Fruit fly (Drosophila melanogaster) whole organism, prepupa: ENCODE results near the gene for.

Experiments used
- Blimp-1 ChIP-seq: fragments of 200-800 bp; sonication (Bioruptor generic); optimal IDR thresholded peaks from 3 replicates; lab custom pipeline; 2017; ENCODE audit warnings: missing biosample characterization, missing genetic modification characterization, mild to moderate bottlenecking, moderate library complexity, missing genetic modification reagents
- CG10669 ChIP-seq: fragments of 200-800 bp; sonication (Bioruptor generic); optimal IDR thresholded peaks from 3 replicates; lab custom pipeline; 2018; ENCODE audit warnings: missing biosample characterization, mild to moderate bottlenecking, missing genetic modification characterization, moderate library complexity
- CG11294 ChIP-seq: fragments of 200-800 bp; sonication (Bioruptor generic); IDR thresholded peaks from 2 replicates; pipeline ENCODE4 v1.3.6; 2022; ENCODE audit warnings: missing biosample characterization, missing genetic modification characterization
- CG11762 ChIP-seq: fragments of 200-800 bp; sonication (Bioruptor generic); optimal IDR thresholded peaks from 3 replicates; lab custom pipeline; 2016; ENCODE audit warnings: missing biosample characterization, missing genetic modification characterization; ENCODE audit not compliant: insufficient read depth
- CG11902 ChIP-seq: fragments of 200-800 bp; sonication (Bioruptor generic); optimal IDR thresholded peaks from 3 replicates; lab custom pipeline; 2016; ENCODE audit warnings: missing biosample characterization, missing genetic modification characterization
- CG15336 ChIP-seq: fragments of 200-800 bp; sonication (Bioruptor generic); IDR thresholded peaks from 2 replicates; pipeline ENCODE4 v1.3.6; 2022; ENCODE audit warnings: missing biosample characterization, missing genetic modification characterization
- CG1621 ChIP-seq: fragments of 200-800 bp; sonication (Bioruptor generic); optimal IDR thresholded peaks from 3 replicates; lab custom pipeline; 2018; ENCODE audit warnings: missing biosample characterization, mild to moderate bottlenecking, missing genetic modification characterization
- CG34406 ChIP-seq: fragments of 200-800 bp; sonication (Bioruptor generic); optimal IDR thresholded peaks from 3 replicates; lab custom pipeline; 2016; ENCODE audit warnings: missing biosample characterization, missing genetic modification characterization
- CG6163 ChIP-seq: fragments of 200-800 bp; sonication (Bioruptor generic); IDR thresholded peaks from 3 replicates; pipeline ENCODE4 v1.3.6; 2022; ENCODE audit warnings: missing biosample characterization, missing genetic modification characterization
- CG6792 ChIP-seq: fragments of 200-800 bp; sonication (Bioruptor generic); optimal IDR thresholded peaks from 3 replicates; lab custom pipeline; 2016; ENCODE audit warnings: missing biosample characterization, missing genetic modification characterization
- CG6854 ChIP-seq: fragments of 200-800 bp; sonication (Bioruptor generic); optimal IDR thresholded peaks from 2 replicates; lab custom pipeline; 2017; ENCODE audit warnings: missing biosample characterization, mild to moderate bottlenecking, missing genetic modification characterization
- CG7368 ChIP-seq: fragments of 200-800 bp; sonication (Bioruptor generic); optimal IDR thresholded peaks from 3 replicates; lab custom pipeline; 2016; ENCODE audit warnings: missing biosample characterization, missing genetic modification characterization
- CG8119 ChIP-seq: fragments of 200-800 bp; sonication (Bioruptor generic); IDR thresholded peaks from 3 replicates; pipeline ENCODE4 v1.3.6; 2022; ENCODE audit warnings: missing biosample characterization, missing genetic modification characterization
- CG8319 ChIP-seq: fragments of 200-800 bp; sonication (Bioruptor generic); optimal IDR thresholded peaks from 3 replicates; lab custom pipeline; 2016; ENCODE audit warnings: missing biosample characterization, missing genetic modification characterization
- CG8632 ChIP-seq: fragments of 200-800 bp; sonication (Bioruptor generic); optimal IDR thresholded peaks from 3 replicates; lab custom pipeline; 2016; ENCODE audit warnings: missing biosample characterization, missing genetic modification characterization
- CG9139 ChIP-seq: fragments of 200-800 bp; sonication (Bioruptor generic); optimal IDR thresholded peaks from 3 replicates; lab custom pipeline; 2017; ENCODE audit warnings: missing biosample characterization, mild to moderate bottlenecking, missing genetic modification characterization
- Eip78C ChIP-seq: fragments of 200-800 bp; sonication (Bioruptor generic); peaks from one replicate; lab custom pipeline; 2016; ENCODE audit warnings: missing biosample characterization, missing genetic modification characterization
- Eip93F ChIP-seq: fragments of 200-800 bp; sonication (Bioruptor generic); optimal IDR thresholded peaks from 2 replicates; lab custom pipeline; 2016; ENCODE audit warnings: missing biosample characterization, mild to moderate bottlenecking, missing genetic modification characterization
- Ets21C ChIP-seq: fragments of 200-800 bp; sonication (Bioruptor generic); optimal IDR thresholded peaks from 3 replicates; lab custom pipeline; 2016; ENCODE audit warnings: missing biosample characterization, missing genetic modification characterization
- Ets96B ChIP-seq: fragments of 200-800 bp; optimal IDR thresholded peaks from 2 replicates; lab custom pipeline; 2019; ENCODE audit warnings: missing biosample characterization, mild to moderate bottlenecking, missing genetic modification characterization, moderate library complexity
- Gug ChIP-seq: fragments of 200-800 bp; sonication (Bioruptor generic); IDR thresholded peaks from 2 replicates; pipeline ENCODE4 v1.3.6; 2022; ENCODE audit warnings: missing biosample characterization, missing genetic modification characterization
- Hr38 ChIP-seq: sonication (Bioruptor generic); optimal IDR thresholded peaks from 2 replicates; lab custom pipeline; 2016; ENCODE audit warnings: missing biosample characterization, missing genetic modification characterization
- Hr39 ChIP-seq: fragments of 200-800 bp; sonication (Bioruptor generic); optimal IDR thresholded peaks from 2 replicates; lab custom pipeline; 2016; ENCODE audit warnings: missing biosample characterization, missing genetic modification characterization
- Hr4 ChIP-seq: fragments of 200-800 bp; sonication (Bioruptor generic); optimal IDR thresholded peaks from 3 replicates; lab custom pipeline; 2016; ENCODE audit warnings: missing biosample characterization, missing genetic modification characterization
- Met ChIP-seq: fragments of 200-800 bp; sonication (Bioruptor generic); optimal IDR thresholded peaks from 3 replicates; lab custom pipeline; 2016; ENCODE audit warnings: missing biosample characterization, missing genetic modification characterization
- OdsH ChIP-seq: fragments of 200-800 bp; sonication (Bioruptor generic); optimal IDR thresholded peaks from 3 replicates; lab custom pipeline; 2016; ENCODE audit warnings: missing biosample characterization, missing genetic modification characterization
- Smox ChIP-seq: fragments of 200-800 bp; sonication (Bioruptor generic); optimal IDR thresholded peaks from 3 replicates; lab custom pipeline; 2016; ENCODE audit warnings: missing biosample characterization, missing genetic modification characterization
- Sox102F ChIP-seq: fragments of 200-800 bp; sonication (Bioruptor generic); optimal IDR thresholded peaks from 2 replicates; lab custom pipeline; 2016; ENCODE audit warnings: missing biosample characterization, mild to moderate bottlenecking, missing genetic modification characterization
- Sox14 ChIP-seq: fragments of 200-800 bp; sonication (Bioruptor generic); optimal IDR thresholded peaks from 3 replicates; lab custom pipeline; 2016; ENCODE audit warnings: missing biosample characterization, missing genetic modification characterization
- achi ChIP-seq: fragments of 200-800 bp; sonication (Bioruptor generic); optimal IDR thresholded peaks from 3 replicates; lab custom pipeline; 2016; ENCODE audit warnings: missing biosample characterization, missing genetic modification characterization
- acj6 ChIP-seq: fragments of 200-800 bp; sonication (Bioruptor generic); optimal IDR thresholded peaks from 3 replicates; lab custom pipeline; 2016; ENCODE audit warnings: missing biosample characterization, missing genetic modification characterization
- cyc ChIP-seq: fragments of 200-800 bp; sonication (Bioruptor generic); optimal IDR thresholded peaks from 3 replicates; lab custom pipeline; 2016; ENCODE audit warnings: missing biosample characterization, missing genetic modification characterization
- dac ChIP-seq: fragments of 200-800 bp; sonication (Bioruptor generic); optimal IDR thresholded peaks from 2 replicates; lab custom pipeline; 2017; ENCODE audit warnings: missing biosample characterization, mild to moderate bottlenecking, missing genetic modification characterization
- eg ChIP-seq: fragments of 200-800 bp; sonication (Bioruptor generic); IDR thresholded peaks from 3 replicates; pipeline ENCODE4 v1.3.6; 2022; ENCODE audit warnings: missing biosample characterization, missing genetic modification characterization
- esn ChIP-seq: fragments of 200-800 bp; sonication (Bioruptor generic); optimal IDR thresholded peaks from 2 replicates; lab custom pipeline; 2016; ENCODE audit warnings: missing biosample characterization, mild to moderate bottlenecking, missing genetic modification characterization, moderate library complexity
- fd59A ChIP-seq: fragments of 200-800 bp; sonication (Bioruptor generic); optimal IDR thresholded peaks from 2 replicates; lab custom pipeline; 2017; ENCODE audit warnings: missing biosample characterization, mild to moderate bottlenecking, missing genetic modification characterization, missing genetic modification reagents
- fd85E ChIP-seq: fragments of 200-800 bp; sonication (Bioruptor generic); optimal IDR thresholded peaks from 3 replicates; lab custom pipeline; 2016; ENCODE audit warnings: missing biosample characterization, missing genetic modification characterization
- lz ChIP-seq: fragments of 200-800 bp; sonication (Bioruptor generic); optimal IDR thresholded peaks from 3 replicates; lab custom pipeline; 2016; ENCODE audit warnings: missing biosample characterization, missing genetic modification characterization
- pdm3 ChIP-seq: fragments of 200-800 bp; sonication (Bioruptor generic); optimal IDR thresholded peaks from 3 replicates; lab custom pipeline; 2016; ENCODE audit warnings: missing biosample characterization, missing genetic modification characterization
- salr ChIP-seq, 2 experiments: fragments of 200-800 bp; sonication (Bioruptor generic); optimal IDR thresholded peaks; 3 replicates each; lab custom pipeline; 2016 to 2018; ENCODE audit warnings: missing biosample characterization in 2 of 2, missing genetic modification characterization in 2 of 2, mild to moderate bottlenecking in 1 of 2
- spab ChIP-seq: fragments of 200-800 bp; sonication (Bioruptor generic); optimal IDR thresholded peaks from 2 replicates; lab custom pipeline; 2017; ENCODE audit warnings: missing biosample characterization, mild to moderate bottlenecking, missing genetic modification characterization, missing genetic modification reagents
- ss ChIP-seq, 2 experiments: fragments of 200-800 bp; sonication (Bioruptor generic); optimal IDR thresholded peaks; 2 replicates in 1 of 2; 3 replicates in 1 of 2; lab custom pipeline; 2017 to 2018; ENCODE audit warnings: mild to moderate bottlenecking in 2 of 2, missing biosample characterization in 2 of 2, missing genetic modification characterization in 2 of 2, moderate library complexity in 1 of 2
- svp ChIP-seq: fragments of 200-800 bp; sonication (Bioruptor generic); peaks from one replicate; lab custom pipeline; 2016; ENCODE audit warnings: missing biosample characterization, missing genetic modification characterization
- topi ChIP-seq: fragments of 200-800 bp; sonication (Bioruptor generic); optimal IDR thresholded peaks from 3 replicates; lab custom pipeline; 2016; ENCODE audit warnings: missing biosample characterization, missing genetic modification characterization

Gene for

dm6 chr2L:3635444-3635843 is 21.3 kb downstream of the for start (continued):
- no peak for TF ChIP-seq acj6 (GFP tag; lab: Kevin White, UChicago)
- TF ChIP-seq spab, result no peak
- no peak for TF ChIP-seq Ets21C
- TF ChIP-seq CG34406, result no peak
- no peak for TF ChIP-seq Eip93F (GFP tag; lab: Kevin White, UChicago)
- no peak for TF ChIP-seq Met (GFP tag; lab: Kevin White, UChicago)
- TF ChIP-seq CG15336 (GFP tag; lab: Robert Waterston, UW), result peak; percentile 86
- no peak for TF ChIP-seq CG8319 (GFP tag; lab: Kevin White, UChicago)
- no peak for TF ChIP-seq topi (GFP tag; lab: Kevin White, UChicago)
- TF ChIP-seq Hr38 (GFP tag; lab: Kevin White, UChicago), result no peak
- TF ChIP-seq ss (GFP tag; optimal IDR thresholded peaks at IDR 0.05; lab: Kevin White, UChicago), result no peak
- TF ChIP-seq Sox102F, result no peak
- no peak for TF ChIP-seq CG6792
- TF ChIP-seq eg (GFP tag; lab: Robert Waterston, UW), result 0 out of 3 replicates have a peak, but pooled peaks have one; percentile 55
- no peak for TF ChIP-seq CG6854
- TF ChIP-seq fd85E, result no peak
- no peak for TF ChIP-seq lz (GFP tag; lab: Kevin White, UChicago)
- no peak for TF ChIP-seq pdm3 (GFP tag; lab: Kevin White, UChicago)
- no peak for TF ChIP-seq CG8632
- TF ChIP-seq Eip78C (GFP tag; lab: Kevin White, UChicago), result peak; percentile 80
- TF ChIP-seq CG11294 (GFP tag; lab: Robert Waterston, UW), result no peak
- TF ChIP-seq Ets96B, result no peak
- TF ChIP-seq dac (GFP tag; lab: Kevin White, UChicago), result no peak
- TF ChIP-seq Gug (GFP tag; lab: Robert Waterston, UW), result no peak

- TF ChIP-seq CG11902 (GFP tag; lab: Kevin White, UChicago) (no peak), svp (peak; percentile 46)
Measured at dm6 chr2L:3633871-3634270, 22.9 kb downstream of the for start.

dm6 chr2L:3632047-3632880 is 24.5 kb downstream of the for start:
- TF ChIP-seq Ets96B, result peak; percentile 95
- TF ChIP-seq CG1621 (tag; lab: Kevin White, UChicago), result peak; percentile 92
- TF ChIP-seq CG8119, result peak; percentile 98
- peak; percentile 95 for TF ChIP-seq Smox (GFP tag; lab: Kevin White, UChicago)
- peak; percentile 99 for TF ChIP-seq CG8319 (GFP tag; lab: Kevin White, UChicago)
- TF ChIP-seq cyc (GFP tag; lab: Kevin White, UChicago), result peak; percentile 95
- TF ChIP-seq Eip78C (GFP tag; lab: Kevin White, UChicago), result peak; percentile 99
- peak; percentile 96 for TF ChIP-seq topi (GFP tag; lab: Kevin White, UChicago)
- TF ChIP-seq CG11762 (GFP tag; lab: Kevin White, UChicago), result peak; percentile 99
- peak; percentile 97 for TF ChIP-seq Eip93F (GFP tag; lab: Kevin White, UChicago)
- peak; percentile 95 for TF ChIP-seq Hr39
- peak; percentile 74 for TF ChIP-seq dac (GFP tag; lab: Kevin White, UChicago)
- peak; percentile 90 to 91 for TF ChIP-seq ss (GFP tag; optimal IDR thresholded peaks at IDR 0.05; lab: Kevin White, UChicago)
- TF ChIP-seq spab, result peak; percentile 99
- peak; percentile 88 for TF ChIP-seq CG11902 (GFP tag; lab: Kevin White, UChicago)
- peak; percentile 95 for TF ChIP-seq CG34406
- TF ChIP-seq CG11294 (GFP tag; lab: Robert Waterston, UW), result peak; percentile 98
- TF ChIP-seq fd59A (GFP tag; lab: Kevin White, UChicago), result peak; percentile 88
- TF ChIP-seq CG10669, result peak; percentile 99
- TF ChIP-seq CG15336 (GFP tag; lab: Robert Waterston, UW), result peak; percentile 99
- TF ChIP-seq CG6163, result peak; percentile 98
- TF ChIP-seq pdm3 (GFP tag; lab: Kevin White, UChicago), result peak; percentile 94
- TF ChIP-seq CG7368 (GFP tag; lab: Kevin White, UChicago), result peak; percentile 98
- peak; percentile 86 to 93 for TF ChIP-seq salr (GFP tag; optimal IDR thresholded peaks at IDR 0.05; lab: Kevin White, UChicago)
- peak; percentile 96 for TF ChIP-seq Blimp-1 (GFP tag; lab: Kevin White, UChicago)
- peak; percentile 99 for TF ChIP-seq Gug (GFP tag; lab: Robert Waterston, UW)
- TF ChIP-seq Sox14, result peak; percentile 97
- TF ChIP-seq lz (GFP tag; lab: Kevin White, UChicago), result peak; percentile 94
- TF ChIP-seq CG8632, result peak; percentile 94
- peak; percentile 97 for TF ChIP-seq CG6854
- peak; percentile 93 for TF ChIP-seq achi (GFP tag; lab: Kevin White, UChicago)
- TF ChIP-seq Hr4 (GFP tag; lab: Kevin White, UChicago), result peak; percentile 93
- TF ChIP-seq CG6792, result peak; percentile 94
- TF ChIP-seq esn (GFP tag; lab: Kevin White, UChicago), result peak; percentile 97
- peak; percentile 83 for TF ChIP-seq CG9139 (GFP tag; lab: Kevin White, UChicago)
- peak; percentile 93 for TF ChIP-seq OdsH (GFP tag; lab: Kevin White, UChicago)
- peak; percentile 99 for TF ChIP-seq eg (GFP tag; lab: Robert Waterston, UW)
